Fruit fly (Drosophila melanogaster): ENCODE measurements around the gene CG46394.

The CG46394 gene

DNA sequence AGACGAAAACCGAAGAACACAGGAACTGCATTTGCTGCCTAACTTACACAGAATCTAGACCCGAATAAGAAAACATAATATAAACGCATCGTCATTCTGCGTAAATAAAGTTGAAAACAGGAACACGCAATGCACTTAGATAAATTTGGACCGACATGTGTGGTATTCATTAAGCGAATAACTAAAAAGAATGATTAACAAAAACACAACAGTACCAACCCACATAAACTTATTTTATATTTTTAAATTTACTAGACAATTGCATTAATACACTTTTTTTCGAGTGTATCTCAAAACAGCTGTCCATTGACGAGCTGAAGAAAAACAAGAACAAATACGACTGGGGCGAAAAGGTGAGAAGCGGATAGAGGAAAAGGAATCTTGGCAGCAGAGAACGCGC is 45.8 kb upstream of the CG46394 start (continued):
- no peak for TF ChIP-seq HLH4C (GFP tag; IDR thresholded peaks at IDR 0.05; ENCODE audit: partially characterized antibody)
- peak; percentile 80 for TF ChIP-seq CG18764 (GFP tag; optimal IDR thresholded peaks at IDR 0.05)
- peak; percentile 68; the same call in 1 of the 3 replicates for TF ChIP-seq ase (GFP tag; IDR thresholded peaks at IDR 0.05)
- peak; percentile 72 for TF ChIP-seq jing (GFP tag; optimal IDR thresholded peaks at IDR 0.05)
- TF ChIP-seq odd (GFP tag; optimal IDR thresholded peaks at IDR 0.05): peak; percentile 65
- TF ChIP-seq fru (optimal IDR thresholded peaks at IDR 0.05): no peak
- no peak for TF ChIP-seq NFAT (GFP tag; IDR thresholded peaks at IDR 0.05)
- TF ChIP-seq CG14965 (GFP tag; optimal IDR thresholded peaks at IDR 0.05; ENCODE audit: borderline replicate concordance): peak; percentile 46
- peak in 1 of 2 experiments; percentile 12 for TF ChIP-seq insv (GFP tag; optimal IDR thresholded peaks at IDR 0.05)
- peak; percentile 60 for TF ChIP-seq CG14667 (GFP tag; IDR thresholded peaks at IDR 0.05)
- TF ChIP-seq HLHmδ (GFP tag; optimal IDR thresholded peaks at IDR 0.05): no peak
- peak; percentile 78 for TF ChIP-seq tap (tag; optimal IDR thresholded peaks at IDR 0.05)
- peak; percentile 66 for TF ChIP-seq slbo (GFP tag; IDR thresholded peaks at IDR 0.05)
- peak; percentile 13 for TF ChIP-seq Sry-δ (GFP tag; optimal IDR thresholded peaks at IDR 0.05)
- TF ChIP-seq nom (GFP tag; optimal IDR thresholded peaks at IDR 0.05): peak; percentile 26
- no peak for TF ChIP-seq CG16813 (GFP tag; IDR thresholded peaks at IDR 0.05; ENCODE audit: partially characterized antibody)
- peak; percentile 49; the same call in 1 of the 2 replicates for TF ChIP-seq CG7372 (GFP tag; IDR thresholded peaks at IDR 0.05)
- no peak for TF ChIP-seq Hey (tag; optimal IDR thresholded peaks at IDR 0.05)
- TF ChIP-seq Hr78 (GFP tag; optimal IDR thresholded peaks at IDR 0.05): peak in 1 of 2 experiments; percentile 60
- no peak for TF ChIP-seq Trl (optimal IDR thresholded peaks at IDR 0.05)
- TF ChIP-seq Trl (GFP tag; optimal IDR thresholded peaks at IDR 0.05): peak; percentile 73
- TF ChIP-seq CG8388 (GFP tag; optimal IDR thresholded peaks at IDR 0.05): peak; percentile 57
- peak; percentile 64 for TF ChIP-seq slp2 (GFP tag; optimal IDR thresholded peaks at IDR 0.05)
- TF ChIP-seq CG14441 (GFP tag; IDR thresholded peaks at IDR 0.05): peak; percentile 68
- peak; percentile 10 for TF ChIP-seq CG7928 (GFP tag; optimal IDR thresholded peaks at IDR 0.05)
- no peak for TF ChIP-seq CG13287 (GFP tag; IDR thresholded peaks at IDR 0.05; ENCODE audit: partially characterized antibody)
- peak; percentile 48 for TF ChIP-seq kay (GFP tag; optimal IDR thresholded peaks at IDR 0.05)
- TF ChIP-seq CG15479 (GFP tag; optimal IDR thresholded peaks at IDR 0.05): peak; percentile 55
- TF ChIP-seq CG8089 (GFP tag; optimal IDR thresholded peaks at IDR 0.05): peak; percentile 59
- peak; percentile 64 for TF ChIP-seq ewg (GFP tag; optimal IDR thresholded peaks at IDR 0.05)
- TF ChIP-seq CG10431 (GFP tag; optimal IDR thresholded peaks at IDR 0.05): peak; percentile 41
- peak; percentile 83 for TF ChIP-seq CG17328 (GFP tag; IDR thresholded peaks at IDR 0.05)
- peak; percentile 84 for TF ChIP-seq CG6813 (GFP tag; optimal IDR thresholded peaks at IDR 0.05)
- peak; percentile 53 for TF ChIP-seq CG2120 (GFP tag; optimal IDR thresholded peaks at IDR 0.05)
- TF ChIP-seq CG7786 (GFP tag; optimal IDR thresholded peaks at IDR 0.05): peak; percentile 52
- TF ChIP-seq usp (GFP tag; optimal IDR thresholded peaks at IDR 0.05): no peak
- peak; percentile 89 for TF ChIP-seq ci (GFP tag; IDR thresholded peaks at IDR 0.05)
- peak; percentile 41 for TF ChIP-seq Hmr (GFP tag; optimal IDR thresholded peaks at IDR 0.05)
- no peak; the same call in 1 of the 2 replicates for TF ChIP-seq Gsc (GFP tag; IDR thresholded peaks at IDR 0.05)
- peak; percentile 72 for TF ChIP-seq lmd (GFP tag; IDR thresholded peaks at IDR 0.05)
- no peak for TF ChIP-seq D (optimal IDR thresholded peaks at IDR 0.05)
- TF ChIP-seq D (GFP tag; optimal IDR thresholded peaks at IDR 0.05): peak; percentile 89
- peak; percentile 89 for TF ChIP-seq D19A (tag; optimal IDR thresholded peaks at IDR 0.05)
- peak; percentile 45 for TF ChIP-seq CG11398 (GFP tag; optimal IDR thresholded peaks at IDR 0.05)
- peak; percentile 85 for TF ChIP-seq tin (GFP tag; optimal IDR thresholded peaks at IDR 0.05)
- peak; percentile 80 for TF ChIP-seq oc (tag; optimal IDR thresholded peaks at IDR 0.05)
- peak; percentile 1 for TF ChIP-seq cwo (GFP tag; optimal IDR thresholded peaks at IDR 0.05)
- TF ChIP-seq CG12236 (GFP tag; optimal IDR thresholded peaks at IDR 0.05): peak; percentile 65
- TF ChIP-seq NfI (GFP tag; optimal IDR thresholded peaks at IDR 0.05): peak; percentile 54
- TF ChIP-seq cg (GFP tag; optimal IDR thresholded peaks at IDR 0.05): no peak
- peak; percentile 23 for TF ChIP-seq MESR4 (GFP tag; optimal IDR thresholded peaks at IDR 0.05)

Data from whole organism, embryonic.